Fruit fly (Drosophila melanogaster) whole organism, embryonic: ENCODE measurements around the gene Cyp6t1.

Source experiments
- Abd-B ChIP-seq: fragments of 200-800 bp; sonication (Bioruptor generic); optimal IDR thresholded peaks from 2 replicates; lab custom pipeline; 2018; ENCODE audit warnings: missing biosample characterization, mild to moderate bottlenecking, missing genetic modification characterization, moderate library complexity
- CG10366 ChIP-seq: fragments of 200-800 bp; sonication (Bioruptor generic); IDR thresholded peaks from 2 replicates; pipeline ENCODE4 v1.3.6; 2022; ENCODE audit warnings: missing biosample characterization, missing genetic modification characterization
- CG11504 ChIP-seq: fragments of 200-800 bp; sonication (Bioruptor generic); optimal IDR thresholded peaks from 3 replicates; lab custom pipeline; 2019; ENCODE audit warnings: missing biosample characterization, mild to moderate bottlenecking, missing genetic modification characterization, moderate library complexity
- CG12659 ChIP-seq: fragments of 200-800 bp; sonication (Bioruptor generic); optimal IDR thresholded peaks from 3 replicates; lab custom pipeline; 2017; ENCODE audit warnings: mild to moderate bottlenecking, missing biosample characterization, missing genetic modification reagents, missing genetic modification characterization
- CG13624 ChIP-seq: fragments of 200-800 bp; sonication (Bioruptor generic); optimal IDR thresholded peaks from 2 replicates; lab custom pipeline; 2016; ENCODE audit warnings: missing biosample characterization, missing genetic modification characterization
- CG15269 ChIP-seq: fragments of 200-800 bp; sonication (Bioruptor generic); optimal IDR thresholded peaks from 2 replicates; lab custom pipeline; 2018; ENCODE audit warnings: missing biosample characterization, mild to moderate bottlenecking, missing genetic modification characterization, moderate library complexity
- CG16815 ChIP-seq: fragments of 200-800 bp; sonication (Bioruptor generic); optimal IDR thresholded peaks from 3 replicates; lab custom pipeline; 2017; ENCODE audit warnings: missing biosample characterization, mild to moderate bottlenecking, missing genetic modification characterization
- CG17361 ChIP-seq: fragments of 200-800 bp; sonication (Bioruptor generic); IDR thresholded peaks from 3 replicates; pipeline ENCODE4 v1.3.6; 2022; ENCODE audit warnings: missing biosample characterization, missing genetic modification characterization
- CG18619 ChIP-seq: fragments of 200-800 bp; sonication (Bioruptor generic); optimal IDR thresholded peaks from 3 replicates; lab custom pipeline; 2017; ENCODE audit warnings: missing biosample characterization, mild to moderate bottlenecking, missing genetic modification characterization
- CG18764 ChIP-seq: fragments of 200-800 bp; sonication (Bioruptor generic); optimal IDR thresholded peaks from 3 replicates; lab custom pipeline; 2016; ENCODE audit warnings: missing biosample characterization, missing genetic modification characterization
- CG2120 ChIP-seq: fragments of 200-800 bp; sonication (Bioruptor generic); optimal IDR thresholded peaks from 3 replicates; lab custom pipeline; 2016; ENCODE audit warnings: missing biosample characterization, missing genetic modification characterization
- CG2199 ChIP-seq: fragments of 200-800 bp; sonication (Bioruptor generic); IDR thresholded peaks from 3 replicates; pipeline ENCODE4 v1.3.6; 2022; ENCODE audit warnings: missing biosample characterization, missing genetic modification characterization
- CG30403 ChIP-seq: fragments of 200-800 bp; sonication (Bioruptor generic); optimal IDR thresholded peaks from 3 replicates; lab custom pipeline; 2016; ENCODE audit warnings: missing biosample characterization, missing genetic modification characterization
- CG31441 ChIP-seq: fragments of 200-800 bp; sonication (Bioruptor generic); IDR thresholded peaks from 2 replicates; pipeline ENCODE4 v1.3.6; 2022; ENCODE audit warnings: missing biosample characterization, missing genetic modification characterization
- CG6765 ChIP-seq: fragments of 200-800 bp; sonication (Bioruptor generic); optimal IDR thresholded peaks from 3 replicates; lab custom pipeline; 2017; ENCODE audit warnings: missing biosample characterization, mild to moderate bottlenecking, missing genetic modification characterization
- CG7839 ChIP-seq: fragments of 200-800 bp; sonication (Bioruptor generic); optimal IDR thresholded peaks from 3 replicates; lab custom pipeline; 2018; ENCODE audit warnings: missing biosample characterization, mild to moderate bottlenecking, missing genetic modification characterization, moderate library complexity
- CG8388 ChIP-seq: fragments of 200-800 bp; sonication (Bioruptor generic); optimal IDR thresholded peaks from 2 replicates; lab custom pipeline; 2019; ENCODE audit warnings: missing biosample characterization, mild to moderate bottlenecking, missing genetic modification characterization, moderate library complexity
- CG9437 ChIP-seq: fragments of 200-800 bp; sonication (Bioruptor generic); optimal IDR thresholded peaks from 2 replicates; lab custom pipeline; 2018; ENCODE audit warnings: missing biosample characterization, mild to moderate bottlenecking, missing genetic modification characterization
- CG9727 ChIP-seq: fragments of 200-800 bp; sonication (Bioruptor generic); optimal IDR thresholded peaks from 3 replicates; lab custom pipeline; 2017; ENCODE audit warnings: missing biosample characterization, mild to moderate bottlenecking, missing genetic modification characterization
- CoRest ChIP-seq: fragments of 200-800 bp; sonication (Bioruptor generic); optimal IDR thresholded peaks from 3 replicates; lab custom pipeline; 2018; ENCODE audit warnings: missing biosample characterization, mild to moderate bottlenecking, missing genetic modification characterization, moderate library complexity
- Dp ChIP-seq: fragments of 200-800 bp; sonication (Bioruptor generic); optimal IDR thresholded peaks from 2 replicates; lab custom pipeline; 2018; ENCODE audit warnings: missing biosample characterization, mild to moderate bottlenecking, missing genetic modification characterization, moderate library complexity
- Hr51 ChIP-seq, 2 experiments: fragments of 200-800 bp; sonication (Bioruptor generic); optimal IDR thresholded peaks; 2 replicates in 1 of 2; 3 replicates in 1 of 2; lab custom pipeline; 2016 to 2018; ENCODE audit warnings: missing biosample characterization in 2 of 2, missing genetic modification characterization in 2 of 2, mild to moderate bottlenecking in 1 of 2, moderate library complexity in 1 of 2
- Oli ChIP-seq: fragments of 200-800 bp; sonication (Bioruptor generic); optimal IDR thresholded peaks from 2 replicates; lab custom pipeline; 2018; ENCODE audit warnings: missing biosample characterization, mild to moderate bottlenecking, missing genetic modification characterization, moderate library complexity
- Ptx1 ChIP-seq: fragments of 200-800 bp; sonication (Bioruptor generic); IDR thresholded peaks from 2 replicates; pipeline ENCODE4 v1.3.6; 2022; ENCODE audit warnings: missing biosample characterization, missing genetic modification characterization
- Scr ChIP-seq: fragments of 200-800 bp; sonication (Bioruptor generic); IDR thresholded peaks from 2 replicates; pipeline ENCODE4 v1.3.6; 2022; ENCODE audit warnings: missing biosample characterization, missing genetic modification characterization; ENCODE audit not compliant: partially characterized antibody
- Sox102F ChIP-seq: fragments of 200-800 bp; sonication (Bioruptor generic); optimal IDR thresholded peaks from 2 replicates; lab custom pipeline; 2018; ENCODE audit warnings: missing biosample characterization, mild to moderate bottlenecking, missing genetic modification characterization, moderate library complexity
- Ssrp ChIP-seq: fragments of 200-800 bp; sonication (Bioruptor generic); optimal IDR thresholded peaks from 2 replicates; lab custom pipeline; 2018; ENCODE audit warnings: missing biosample characterization, mild to moderate bottlenecking, missing genetic modification characterization, moderate library complexity
- Xbp1 ChIP-seq: fragments of 200-800 bp; sonication (Bioruptor generic); optimal IDR thresholded peaks from 3 replicates; lab custom pipeline; 2016; ENCODE audit warnings: missing biosample characterization, mild to moderate bottlenecking, missing genetic modification characterization
- Xrp1 ChIP-seq: fragments of 200-800 bp; sonication (Bioruptor generic); IDR thresholded peaks from 2 replicates; pipeline ENCODE4 v1.3.6; 2022; ENCODE audit warnings: missing biosample characterization, missing genetic modification characterization
- chif ChIP-seq, 2 experiments: fragments of 200-800 bp; sonication (Bioruptor generic); optimal IDR thresholded peaks; 3 replicates each; lab custom pipeline; 2016; ENCODE audit warnings: missing biosample characterization in 2 of 2, missing genetic modification characterization in 2 of 2
- dmrt11E ChIP-seq: fragments of 200-800 bp; sonication (Bioruptor generic); optimal IDR thresholded peaks from 3 replicates; lab custom pipeline; 2018; ENCODE audit warnings: missing biosample characterization, mild to moderate bottlenecking, missing genetic modification characterization, moderate library complexity
- dmrt99B ChIP-seq: fragments of 200-800 bp; sonication (Bioruptor generic); optimal IDR thresholded peaks from 2 replicates; lab custom pipeline; 2018; ENCODE audit warnings: missing biosample characterization, mild to moderate bottlenecking, missing genetic modification characterization, moderate library complexity
- esg ChIP-seq: fragments of 200-800 bp; sonication (Bioruptor generic); conservative IDR thresholded peaks from 2 replicates; pipeline ENCODE4 v1.3.6; 2022; ENCODE audit warnings: missing biosample characterization, missing genetic modification characterization
- gem ChIP-seq: fragments of 200-800 bp; sonication (Bioruptor generic); optimal IDR thresholded peaks from 2 replicates; lab custom pipeline; 2019; ENCODE audit warnings: missing biosample characterization, mild to moderate bottlenecking, missing genetic modification characterization, moderate library complexity
- ind ChIP-seq: fragments of 200-800 bp; sonication (Bioruptor generic); optimal IDR thresholded peaks from 3 replicates; lab custom pipeline; 2016; ENCODE audit warnings: missing biosample characterization, missing genetic modification characterization
- lilli ChIP-seq: fragments of 200-800 bp; sonication (Bioruptor generic); optimal IDR thresholded peaks from 3 replicates; lab custom pipeline; 2016; ENCODE audit warnings: missing biosample characterization, missing genetic modification characterization
- nmo ChIP-seq: fragments of 200-800 bp; sonication (Bioruptor generic); optimal IDR thresholded peaks from 2 replicates; lab custom pipeline; 2018; ENCODE audit warnings: missing biosample characterization, mild to moderate bottlenecking, missing genetic modification characterization, moderate library complexity
- prd ChIP-seq, 3 experiments: fragments of >200 bp in 2 of 3; fragments of 200-800 bp in 1 of 3; sonication (Bioruptor generic) in 1 of 3; optimal IDR thresholded peaks in 2 of 3; IDR thresholded peaks in 1 of 3; 2 replicates in 2 of 3; 3 replicates in 1 of 3; pipeline versions ENCODE4 v1.3.6 to Lab custom; 2017 to 2022; ENCODE audit warnings: missing biosample characterization in 1 of 3, missing genetic modification characterization in 1 of 3
- row ChIP-seq: fragments of 200-800 bp; sonication (Bioruptor generic); IDR thresholded peaks from 3 replicates; pipeline ENCODE4 v1.3.6; 2022; ENCODE audit warnings: missing biosample characterization, missing genetic modification characterization
- sens ChIP-seq: fragments of 200-800 bp; sonication (Bioruptor generic); peaks from one replicate; lab custom pipeline; 2016; ENCODE audit warnings: missing biosample characterization, missing genetic modification characterization
- tna ChIP-seq: fragments of 200-800 bp; sonication (Bioruptor generic); IDR thresholded peaks from 2 replicates; pipeline ENCODE4 v1.3.6; 2022; ENCODE audit warnings: missing biosample characterization, missing genetic modification characterization; ENCODE audit not compliant: partially characterized antibody
- zf30C ChIP-seq: fragments of 200-800 bp; sonication (Bioruptor generic); optimal IDR thresholded peaks from 3 replicates; lab custom pipeline; 2018; ENCODE audit warnings: missing biosample characterization, mild to moderate bottlenecking, missing genetic modification characterization
- zfh2 ChIP-seq: fragments of 200-800 bp; sonication (Bioruptor generic); optimal IDR thresholded peaks from 2 replicates; lab custom pipeline; 2016; ENCODE audit warnings: missing biosample characterization, missing genetic modification characterization

Gene Cyp6t1

DNA sequence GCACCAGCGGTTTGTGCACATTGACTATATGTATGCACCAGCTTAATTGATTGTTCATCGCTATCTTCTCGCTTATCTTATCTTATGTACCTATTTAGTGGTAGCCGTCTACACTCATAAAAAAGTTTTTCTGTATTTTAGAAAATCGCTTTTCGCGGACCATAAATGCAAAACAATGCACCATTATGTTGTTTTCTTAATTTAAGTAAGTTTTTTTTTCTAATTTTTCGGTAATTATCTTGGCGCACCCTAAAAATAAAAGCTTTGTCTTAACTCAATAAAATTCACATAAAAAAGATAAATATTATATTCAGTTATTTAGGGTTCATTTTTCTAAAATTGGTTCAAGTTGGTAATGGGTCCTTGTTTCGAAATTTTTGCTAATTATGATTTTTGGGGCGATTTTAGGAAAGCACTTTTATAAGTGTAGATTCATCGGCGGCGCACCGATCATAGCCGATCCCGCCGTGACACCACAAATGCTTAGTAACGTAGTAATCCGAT, at the start of gene Cyp6t1:
Cyp6t1 (minus strand) TSS at position 51 of the 504 bp plus-strand sequence.
- TF ChIP-seq CG7839 (tag; lab: Kevin White, UChicago) (peak; percentile 35), CG2120 (GFP tag; lab: Kevin White, UChicago) (peak; percentile 17), CG12659 (GFP tag; lab: Kevin White, UChicago) (peak; percentile 12), CG6765 (no peak), CG9727 (peak; percentile 33), CG9437 (GFP tag; lab: Kevin White, UChicago) (peak; percentile 29), prd (optimal IDR thresholded peaks at IDR 0.05; lab: Kevin White, UChicago) (no peak), prd (GFP tag; IDR thresholded peaks at IDR 0.05; lab: Robert Waterston, UW) (peak; percentile 32; the same call in 1 of the 3 replicates), Ptx1 (GFP tag; lab: Robert Waterston, UW) (peak; percentile 30; the same call in 1 of the 2 replicates), lilli (GFP tag; lab: Kevin White, UChicago) (no peak), Sox102F (GFP tag; lab: Kevin White, UChicago) (peak; percentile 41), Abd-B (GFP tag; lab: Kevin White, UChicago) (peak; percentile 35), Scr (GFP tag; lab: Robert Waterston, UW) (no peak), CG16815 (GFP tag; lab: Kevin White, UChicago) (peak; percentile 3), CG2199 (GFP tag; lab: Robert Waterston, UW) (0 out of 3 replicates have a peak, but pooled peaks have one; percentile 16), CG18619 (GFP tag; lab: Kevin White, UChicago) (peak; percentile 10), Oli (tag; lab: Kevin White, UChicago) (peak; percentile 45), ind (GFP tag; lab: Kevin White, UChicago) (no peak), dmrt99B (peak; percentile 28), CG10366 (GFP tag; lab: Robert Waterston, UW) (0 out of 2 replicates have a peak, but pooled peaks have one; percentile 21), chif (GFP tag; optimal IDR thresholded peaks at IDR 0.05; lab: Kevin White, UChicago) (peak in 1 of 2 experiments; percentile 4), zfh2 (GFP tag; lab: Kevin White, UChicago) (no peak), Xrp1 (GFP tag; lab: Robert Waterston, UW) (peak; percentile 15; the same call in 1 of the 2 replicates), Ssrp (tag; lab: Kevin White, UChicago) (peak; percentile 29), zf30C (peak; percentile 2), row (GFP tag; lab: Robert Waterston, UW) (peak; percentile 57; the same call in 2 of the 3 replicates), CG31441 (0 out of 2 replicates have a peak, but pooled peaks have one; percentile 25), CG18764 (GFP tag; lab: Kevin White, UChicago) (no peak), CG11504 (tag; lab: Kevin White, UChicago) (peak; percentile 50), CG13624 (GFP tag; lab: Kevin White, UChicago) (no peak), Xbp1 (GFP tag; lab: Kevin White, UChicago) (peak; percentile 29), CG8388 (GFP tag; lab: Kevin White, UChicago) (peak; percentile 16), CG17361 (GFP tag; lab: Robert Waterston, UW) (peak; percentile 68; the same call in 2 of the 3 replicates), nmo (peak; percentile 62), sens (GFP tag; lab: Kevin White, UChicago) (peak; percentile 78), esg (0 out of 2 replicates have a peak, but pooled peaks have one; percentile 9), Hr51 (GFP tag; optimal IDR thresholded peaks at IDR 0.05; lab: Kevin White, UChicago) (peak in 1 of 2 experiments; percentile 50), tna (GFP tag; lab: Robert Waterston, UW) (no peak), Dp (GFP tag; lab: Kevin White, UChicago) (no peak), CoRest (tag; lab: Kevin White, UChicago) (peak; percentile 59), gem (tag; lab: Kevin White, UChicago) (peak; percentile 59), CG30403 (GFP tag; lab: Kevin White, UChicago) (peak; percentile 18), CG15269 (tag; lab: Kevin White, UChicago) (peak; percentile 32), dmrt11E (peak; percentile 33)
